Fruit fly (Drosophila melanogaster) whole organism, wandering third instar larva: ENCODE measurements around the gene Vsx2.

ENCODE experiments used
- CG32264 ChIP-seq: fragments of 200-800 bp; sonication (Bioruptor generic); optimal IDR thresholded peaks from 2 replicates; lab custom pipeline; 2016; ENCODE audit warnings: missing biosample characterization, missing genetic modification characterization
- Hr78 ChIP-seq: fragments of >200 bp; optimal IDR thresholded peaks from 2 replicates; lab custom pipeline; 2017; ENCODE audit warnings: missing biosample characterization, missing genetic modification characterization
- Rel ChIP-seq, 2 experiments: fragments of 200-800 bp; sonication (Bioruptor generic) in 1 of 2; optimal IDR thresholded peaks; 2 replicates in 1 of 2; 3 replicates in 1 of 2; lab custom pipeline; 2016 to 2019; ENCODE audit warnings: mild to moderate bottlenecking in 2 of 2, missing biosample characterization in 2 of 2, missing genetic modification characterization in 2 of 2, moderate library complexity in 1 of 2
- psq ChIP-seq: fragments of 200-800 bp; sonication (Bioruptor generic); optimal IDR thresholded peaks from 3 replicates; lab custom pipeline; 2017; ENCODE audit warnings: missing biosample characterization, mild to moderate bottlenecking, missing genetic modification characterization, moderate library complexity
- sage ChIP-seq: fragments of 200-800 bp; sonication (Bioruptor generic); optimal IDR thresholded peaks from 2 replicates; lab custom pipeline; 2016; ENCODE audit warnings: missing biosample characterization, mild to moderate bottlenecking, missing genetic modification characterization

- TF ChIP-seq Hr78 (GFP tag; lab: Kevin White, UChicago) (no peak), psq (GFP tag; lab: Kevin White, UChicago) (no peak), CG32264 (GFP tag; lab: Kevin White, UChicago) (no peak), sage (GFP tag; lab: Kevin White, UChicago) (no peak), Rel (GFP tag; optimal IDR thresholded peaks at IDR 0.05; lab: Kevin White, UChicago) (no peak), Rel (tag; optimal IDR thresholded peaks at IDR 0.05; lab: Kevin White, UChicago) (no peak)
Measured at dm6 chrX:5503916-5504315, 56.1 kb downstream of the Vsx2 start.
